Fruit fly (Drosophila melanogaster) Kc167 (cell line): Measurements from ENCODE around the gene Plp.

ENCODE experiments used
- Myc ChIP-seq: fragments of >200 bp; optimal IDR thresholded peaks from 2 replicates; lab custom pipeline; 2017; ENCODE audit warnings: missing external identifiers
- Sin3A ChIP-seq: fragments of >200 bp; optimal IDR thresholded peaks from 2 replicates; lab custom pipeline; 2018; ENCODE audit warnings: missing external identifiers
- h ChIP-seq: fragments of >200 bp; optimal IDR thresholded peaks from 3 replicates; lab custom pipeline; 2018; ENCODE audit warnings: missing external identifiers
- insv ChIP-seq: fragments of >200 bp; optimal IDR thresholded peaks from 3 replicates; lab custom pipeline; 2018; ENCODE audit warnings: missing external identifiers
- psq ChIP-seq: fragments of >200 bp; optimal IDR thresholded peaks from 2 replicates; lab custom pipeline; 2017; ENCODE audit warnings: missing external identifiers
- ttk ChIP-seq: sonication (Bioruptor generic); optimal IDR thresholded peaks from 2 replicates; lab custom pipeline; 2017; ENCODE audit warnings: missing external identifiers

dm6 chr3L:15084288-15084687, 10.2 kb downstream of the Plp start:
- TF ChIP-seq Sin3A (lab: Kevin White, UChicago) (no peak), h (no peak), psq (lab: Kevin White, UChicago) (no peak), Myc (no peak), insv (lab: Kevin White, UChicago) (no peak), ttk (lab: Kevin White, UChicago) (no peak)
